Fruit fly (Drosophila melanogaster) whole organism, prepupa: ENCODE results near the gene CG6689.

Source experiments
- Blimp-1 ChIP-seq: fragments of 200-800 bp; sonication (Bioruptor generic); optimal IDR thresholded peaks from 3 replicates; lab custom pipeline; 2017; ENCODE audit warnings: missing biosample characterization, missing genetic modification characterization, mild to moderate bottlenecking, moderate library complexity, missing genetic modification reagents
- CG10669 ChIP-seq: fragments of 200-800 bp; sonication (Bioruptor generic); optimal IDR thresholded peaks from 3 replicates; lab custom pipeline; 2018; ENCODE audit warnings: missing biosample characterization, mild to moderate bottlenecking, missing genetic modification characterization, moderate library complexity
- CG11294 ChIP-seq: fragments of 200-800 bp; sonication (Bioruptor generic); IDR thresholded peaks from 2 replicates; pipeline ENCODE4 v1.3.6; 2022; ENCODE audit warnings: missing biosample characterization, missing genetic modification characterization
- CG11762 ChIP-seq: fragments of 200-800 bp; sonication (Bioruptor generic); optimal IDR thresholded peaks from 3 replicates; lab custom pipeline; 2016; ENCODE audit warnings: missing biosample characterization, missing genetic modification characterization; ENCODE audit not compliant: insufficient read depth
- CG1621 ChIP-seq: fragments of 200-800 bp; sonication (Bioruptor generic); optimal IDR thresholded peaks from 3 replicates; lab custom pipeline; 2018; ENCODE audit warnings: missing biosample characterization, mild to moderate bottlenecking, missing genetic modification characterization
- CG16779 ChIP-seq: fragments of 200-800 bp; sonication (Bioruptor generic); optimal IDR thresholded peaks from 3 replicates; lab custom pipeline; 2017; ENCODE audit warnings: missing biosample characterization, mild to moderate bottlenecking, missing genetic modification characterization
- CG3032 ChIP-seq: fragments of 200-800 bp; optimal IDR thresholded peaks from 2 replicates; lab custom pipeline; 2019; ENCODE audit warnings: missing biosample characterization, mild to moderate bottlenecking, missing genetic modification characterization, moderate library complexity
- CG31627 ChIP-seq: fragments of 200-800 bp; sonication (Bioruptor generic); optimal IDR thresholded peaks from 3 replicates; lab custom pipeline; 2016; ENCODE audit warnings: missing biosample characterization, missing genetic modification characterization
- CG32006 ChIP-seq: fragments of 200-800 bp; sonication (Bioruptor generic); optimal IDR thresholded peaks from 3 replicates; lab custom pipeline; 2017; ENCODE audit warnings: missing biosample characterization, mild to moderate bottlenecking, missing genetic modification characterization
- CG34406 ChIP-seq: fragments of 200-800 bp; sonication (Bioruptor generic); optimal IDR thresholded peaks from 3 replicates; lab custom pipeline; 2016; ENCODE audit warnings: missing biosample characterization, missing genetic modification characterization
- CG3919 ChIP-seq: fragments of 200-800 bp; sonication (Bioruptor generic); optimal IDR thresholded peaks from 3 replicates; lab custom pipeline; 2016; ENCODE audit warnings: missing biosample characterization, missing genetic modification characterization
- CG4318 ChIP-seq: fragments of 200-800 bp; sonication (Bioruptor generic); optimal IDR thresholded peaks from 3 replicates; lab custom pipeline; 2017; ENCODE audit warnings: missing biosample characterization, mild to moderate bottlenecking, missing genetic modification characterization
- CG6163 ChIP-seq: fragments of 200-800 bp; sonication (Bioruptor generic); IDR thresholded peaks from 3 replicates; pipeline ENCODE4 v1.3.6; 2022; ENCODE audit warnings: missing biosample characterization, missing genetic modification characterization
- CG6276 ChIP-seq: fragments of 200-800 bp; sonication (Bioruptor generic); optimal IDR thresholded peaks from 2 replicates; lab custom pipeline; 2017; ENCODE audit warnings: missing biosample characterization, mild to moderate bottlenecking, missing genetic modification characterization
- CG6792 ChIP-seq: fragments of 200-800 bp; sonication (Bioruptor generic); optimal IDR thresholded peaks from 3 replicates; lab custom pipeline; 2016; ENCODE audit warnings: missing biosample characterization, missing genetic modification characterization
- CG6854 ChIP-seq: fragments of 200-800 bp; sonication (Bioruptor generic); optimal IDR thresholded peaks from 2 replicates; lab custom pipeline; 2017; ENCODE audit warnings: missing biosample characterization, mild to moderate bottlenecking, missing genetic modification characterization
- CG7368 ChIP-seq: fragments of 200-800 bp; sonication (Bioruptor generic); optimal IDR thresholded peaks from 3 replicates; lab custom pipeline; 2016; ENCODE audit warnings: missing biosample characterization, missing genetic modification characterization
- CG8119 ChIP-seq: fragments of 200-800 bp; sonication (Bioruptor generic); IDR thresholded peaks from 3 replicates; pipeline ENCODE4 v1.3.6; 2022; ENCODE audit warnings: missing biosample characterization, missing genetic modification characterization
- CG8319 ChIP-seq: fragments of 200-800 bp; sonication (Bioruptor generic); optimal IDR thresholded peaks from 3 replicates; lab custom pipeline; 2016; ENCODE audit warnings: missing biosample characterization, missing genetic modification characterization
- CG8632 ChIP-seq: fragments of 200-800 bp; sonication (Bioruptor generic); optimal IDR thresholded peaks from 3 replicates; lab custom pipeline; 2016; ENCODE audit warnings: missing biosample characterization, missing genetic modification characterization
- Eip75B ChIP-seq: fragments of 200-800 bp; sonication (Bioruptor generic); optimal IDR thresholded peaks from 3 replicates; lab custom pipeline; 2016; ENCODE audit warnings: missing biosample characterization, missing genetic modification characterization
- Eip93F ChIP-seq: fragments of 200-800 bp; sonication (Bioruptor generic); optimal IDR thresholded peaks from 2 replicates; lab custom pipeline; 2016; ENCODE audit warnings: missing biosample characterization, mild to moderate bottlenecking, missing genetic modification characterization
- Ets21C ChIP-seq: fragments of 200-800 bp; sonication (Bioruptor generic); optimal IDR thresholded peaks from 3 replicates; lab custom pipeline; 2016; ENCODE audit warnings: missing biosample characterization, missing genetic modification characterization
- Ets96B ChIP-seq: fragments of 200-800 bp; optimal IDR thresholded peaks from 2 replicates; lab custom pipeline; 2019; ENCODE audit warnings: missing biosample characterization, mild to moderate bottlenecking, missing genetic modification characterization, moderate library complexity
- Gug ChIP-seq: fragments of 200-800 bp; sonication (Bioruptor generic); IDR thresholded peaks from 2 replicates; pipeline ENCODE4 v1.3.6; 2022; ENCODE audit warnings: missing biosample characterization, missing genetic modification characterization
- Hr38 ChIP-seq: sonication (Bioruptor generic); optimal IDR thresholded peaks from 2 replicates; lab custom pipeline; 2016; ENCODE audit warnings: missing biosample characterization, missing genetic modification characterization
- Hr39 ChIP-seq: fragments of 200-800 bp; sonication (Bioruptor generic); optimal IDR thresholded peaks from 2 replicates; lab custom pipeline; 2016; ENCODE audit warnings: missing biosample characterization, missing genetic modification characterization
- Lpt ChIP-seq: fragments of 200-800 bp; sonication (Bioruptor generic); optimal IDR thresholded peaks from 3 replicates; lab custom pipeline; 2016; ENCODE audit warnings: missing biosample characterization, missing genetic modification characterization
- Met ChIP-seq: fragments of 200-800 bp; sonication (Bioruptor generic); optimal IDR thresholded peaks from 3 replicates; lab custom pipeline; 2016; ENCODE audit warnings: missing biosample characterization, missing genetic modification characterization
- OdsH ChIP-seq: fragments of 200-800 bp; sonication (Bioruptor generic); optimal IDR thresholded peaks from 3 replicates; lab custom pipeline; 2016; ENCODE audit warnings: missing biosample characterization, missing genetic modification characterization
- Sox102F ChIP-seq: fragments of 200-800 bp; sonication (Bioruptor generic); optimal IDR thresholded peaks from 2 replicates; lab custom pipeline; 2016; ENCODE audit warnings: missing biosample characterization, mild to moderate bottlenecking, missing genetic modification characterization
- achi ChIP-seq: fragments of 200-800 bp; sonication (Bioruptor generic); optimal IDR thresholded peaks from 3 replicates; lab custom pipeline; 2016; ENCODE audit warnings: missing biosample characterization, missing genetic modification characterization
- acj6 ChIP-seq: fragments of 200-800 bp; sonication (Bioruptor generic); optimal IDR thresholded peaks from 3 replicates; lab custom pipeline; 2016; ENCODE audit warnings: missing biosample characterization, missing genetic modification characterization
- cyc ChIP-seq: fragments of 200-800 bp; sonication (Bioruptor generic); optimal IDR thresholded peaks from 3 replicates; lab custom pipeline; 2016; ENCODE audit warnings: missing biosample characterization, missing genetic modification characterization
- dac ChIP-seq: fragments of 200-800 bp; sonication (Bioruptor generic); optimal IDR thresholded peaks from 2 replicates; lab custom pipeline; 2017; ENCODE audit warnings: missing biosample characterization, mild to moderate bottlenecking, missing genetic modification characterization
- eg ChIP-seq: fragments of 200-800 bp; sonication (Bioruptor generic); IDR thresholded peaks from 3 replicates; pipeline ENCODE4 v1.3.6; 2022; ENCODE audit warnings: missing biosample characterization, missing genetic modification characterization
- fd59A ChIP-seq: fragments of 200-800 bp; sonication (Bioruptor generic); optimal IDR thresholded peaks from 2 replicates; lab custom pipeline; 2017; ENCODE audit warnings: missing biosample characterization, mild to moderate bottlenecking, missing genetic modification characterization, missing genetic modification reagents
- fd85E ChIP-seq: fragments of 200-800 bp; sonication (Bioruptor generic); optimal IDR thresholded peaks from 3 replicates; lab custom pipeline; 2016; ENCODE audit warnings: missing biosample characterization, missing genetic modification characterization
- fkh ChIP-seq: fragments of 200-800 bp; sonication (Bioruptor generic); optimal IDR thresholded peaks from 3 replicates; lab custom pipeline; 2017; ENCODE audit warnings: missing biosample characterization, mild to moderate bottlenecking, missing genetic modification characterization, moderate library complexity
- lz ChIP-seq: fragments of 200-800 bp; sonication (Bioruptor generic); optimal IDR thresholded peaks from 3 replicates; lab custom pipeline; 2016; ENCODE audit warnings: missing biosample characterization, missing genetic modification characterization
- net ChIP-seq: fragments of 200-800 bp; sonication (Bioruptor generic); optimal IDR thresholded peaks from 3 replicates; lab custom pipeline; 2016; ENCODE audit warnings: missing biosample characterization, missing genetic modification characterization
- pdm3 ChIP-seq: fragments of 200-800 bp; sonication (Bioruptor generic); optimal IDR thresholded peaks from 3 replicates; lab custom pipeline; 2016; ENCODE audit warnings: missing biosample characterization, missing genetic modification characterization
- spab ChIP-seq: fragments of 200-800 bp; sonication (Bioruptor generic); optimal IDR thresholded peaks from 2 replicates; lab custom pipeline; 2017; ENCODE audit warnings: missing biosample characterization, mild to moderate bottlenecking, missing genetic modification characterization, missing genetic modification reagents
- ss ChIP-seq, 2 experiments: fragments of 200-800 bp; sonication (Bioruptor generic); optimal IDR thresholded peaks; 2 replicates in 1 of 2; 3 replicates in 1 of 2; lab custom pipeline; 2017 to 2018; ENCODE audit warnings: mild to moderate bottlenecking in 2 of 2, missing biosample characterization in 2 of 2, missing genetic modification characterization in 2 of 2, moderate library complexity in 1 of 2
- svp ChIP-seq: fragments of 200-800 bp; sonication (Bioruptor generic); peaks from one replicate; lab custom pipeline; 2016; ENCODE audit warnings: missing biosample characterization, missing genetic modification characterization
- topi ChIP-seq: fragments of 200-800 bp; sonication (Bioruptor generic); optimal IDR thresholded peaks from 3 replicates; lab custom pipeline; 2016; ENCODE audit warnings: missing biosample characterization, missing genetic modification characterization
- vri ChIP-seq: fragments of 200-800 bp; sonication (Bioruptor generic); optimal IDR thresholded peaks from 3 replicates; lab custom pipeline; 2016; ENCODE audit warnings: missing biosample characterization, mild to moderate bottlenecking, missing genetic modification characterization

CG6689 gene

DNA sequence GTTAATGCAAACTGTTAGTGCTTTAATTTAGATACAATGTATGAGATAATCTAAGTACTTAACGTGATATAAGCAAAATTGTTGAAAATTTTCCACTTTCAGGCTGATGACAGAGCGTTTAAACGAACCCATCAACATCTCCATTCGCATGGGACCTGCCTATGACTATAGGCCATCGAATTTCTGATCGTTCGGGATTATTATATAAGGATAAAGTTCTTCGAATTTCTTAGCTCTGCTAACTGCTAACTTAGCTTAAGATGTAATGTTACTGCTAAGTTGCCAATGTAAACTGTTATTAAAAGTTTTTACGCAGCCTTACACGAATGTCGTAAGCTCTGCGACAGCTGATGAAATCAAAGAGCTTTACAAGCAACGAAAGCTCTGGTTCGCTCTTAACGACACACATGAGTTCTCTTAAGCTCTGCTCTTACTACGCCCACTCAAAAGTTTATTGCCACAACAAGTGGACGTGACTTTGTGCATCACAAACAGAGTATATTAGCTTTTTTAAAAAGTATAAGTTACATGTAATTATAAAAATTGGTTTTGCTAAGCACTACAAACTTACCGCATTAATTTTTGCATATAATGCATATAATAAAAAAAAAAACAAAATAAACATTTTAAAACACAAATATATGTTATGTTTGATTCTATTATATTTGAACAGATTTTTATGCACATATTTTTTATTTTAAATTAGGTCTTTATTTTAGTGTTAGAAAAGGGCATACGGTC, 23.0 kb downstream of the CG6689 start (continued):
- TF ChIP-seq pdm3 (GFP tag; lab: Kevin White, UChicago) = peak; percentile 97
- TF ChIP-seq CG3919 (GFP tag; lab: Kevin White, UChicago) = peak; percentile 97
- peak in 1 of 2 experiments; percentile 99 for TF ChIP-seq ss (GFP tag; optimal IDR thresholded peaks at IDR 0.05; lab: Kevin White, UChicago)
- TF ChIP-seq CG6163 (GFP tag; lab: Robert Waterston, UW) = peak; percentile 97
- peak; percentile 99 for TF ChIP-seq topi (GFP tag; lab: Kevin White, UChicago)
- peak; percentile 100 for TF ChIP-seq CG4318
- peak; percentile 92 for TF ChIP-seq Hr39 (GFP tag; lab: Kevin White, UChicago)
- TF ChIP-seq CG6792 (GFP tag; lab: Kevin White, UChicago) = peak; percentile 96
- peak; percentile 96 for TF ChIP-seq CG10669 (GFP tag; lab: Kevin White, UChicago)
- peak; percentile 85 for TF ChIP-seq Eip93F (GFP tag; lab: Kevin White, UChicago)
- peak; percentile 100 for TF ChIP-seq CG8119 (GFP tag; lab: Robert Waterston, UW)
- peak; percentile 99 for TF ChIP-seq Gug (GFP tag; lab: Robert Waterston, UW)
- peak; percentile 97 for TF ChIP-seq Met (GFP tag; lab: Kevin White, UChicago)
- peak; percentile 99 for TF ChIP-seq CG6276
- peak; percentile 99 for TF ChIP-seq CG8632
- peak; percentile 97 for TF ChIP-seq CG16779 (tag; lab: Kevin White, UChicago)
- TF ChIP-seq net (GFP tag; lab: Kevin White, UChicago) = peak; percentile 96
- peak; percentile 93 for TF ChIP-seq CG7368 (GFP tag; lab: Kevin White, UChicago)
- TF ChIP-seq spab = peak; percentile 98
- peak; percentile 95 for TF ChIP-seq CG31627 (GFP tag; lab: Kevin White, UChicago)
- TF ChIP-seq CG6854 (GFP tag; lab: Kevin White, UChicago) = peak; percentile 98
- TF ChIP-seq fd59A (GFP tag; lab: Kevin White, UChicago) = peak; percentile 97
- peak; percentile 95 for TF ChIP-seq CG3032
- TF ChIP-seq fd85E (GFP tag; lab: Kevin White, UChicago) = peak; percentile 79
- TF ChIP-seq CG11294 (GFP tag; lab: Robert Waterston, UW) = peak; percentile 98
- TF ChIP-seq CG11762 = peak; percentile 95
- peak; percentile 80 for TF ChIP-seq vri (GFP tag; lab: Kevin White, UChicago)
- TF ChIP-seq Ets21C (GFP tag; lab: Kevin White, UChicago) = peak; percentile 86
- peak; percentile 97 for TF ChIP-seq lz (GFP tag; lab: Kevin White, UChicago)
- peak; percentile 94 for TF ChIP-seq CG8319 (GFP tag; lab: Kevin White, UChicago)
- TF ChIP-seq CG1621 (tag; lab: Kevin White, UChicago) = peak; percentile 89
- peak; percentile 98 for TF ChIP-seq Lpt (GFP tag; lab: Kevin White, UChicago)
- TF ChIP-seq OdsH (GFP tag; lab: Kevin White, UChicago) = peak; percentile 98
- peak; percentile 99 for TF ChIP-seq svp (GFP tag; lab: Kevin White, UChicago)
- peak; percentile 95 for TF ChIP-seq Sox102F
- TF ChIP-seq Hr38 = no peak
- TF ChIP-seq Eip75B (GFP tag; lab: Kevin White, UChicago) = peak; percentile 97
- peak; percentile 99 for TF ChIP-seq achi (GFP tag; lab: Kevin White, UChicago)
- TF ChIP-seq cyc (GFP tag; lab: Kevin White, UChicago) = peak; percentile 96
- TF ChIP-seq, all 60 proteins: peak for 59

DNA sequence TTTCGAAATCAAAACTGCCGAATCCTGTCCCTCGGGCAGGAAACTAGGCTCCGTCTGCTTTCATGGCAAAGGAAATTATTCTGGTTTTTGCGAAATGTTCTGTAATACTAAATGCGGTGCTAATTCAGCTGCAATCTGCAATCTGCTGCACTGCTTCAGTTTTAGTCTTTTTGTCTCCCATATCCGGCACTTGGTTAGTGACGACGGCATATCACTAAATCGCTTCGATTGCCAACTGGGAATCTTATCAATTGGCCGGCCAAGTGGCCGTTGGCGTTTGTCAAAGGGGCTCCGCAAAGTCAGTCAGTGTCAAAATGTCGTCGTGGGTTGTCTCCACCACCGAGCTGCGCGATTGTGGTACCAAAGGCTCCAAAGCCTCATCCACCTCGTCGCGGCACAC, 24.1 kb downstream of the CG6689 start, which contains the start of gene CG18577:
TSS of gene CG18577 (plus strand) at position 301 of the 400 bp plus-strand sequence.
- TF ChIP-seq eg (no peak), fkh (no peak), svp (GFP tag; lab: Kevin White, UChicago) (no peak), topi (GFP tag; lab: Kevin White, UChicago) (no peak), CG11294 (GFP tag; lab: Robert Waterston, UW) (no peak), Hr38 (no peak), Ets96B (tag; lab: Kevin White, UChicago) (no peak), Eip93F (GFP tag; lab: Kevin White, UChicago) (no peak), Blimp-1 (GFP tag; lab: Kevin White, UChicago) (no peak), dac (no peak), CG34406 (no peak), acj6 (GFP tag; lab: Kevin White, UChicago) (no peak), Hr39 (GFP tag; lab: Kevin White, UChicago) (no peak), CG6854 (GFP tag; lab: Kevin White, UChicago) (no peak), CG6163 (GFP tag; lab: Robert Waterston, UW) (no peak), CG16779 (tag; lab: Kevin White, UChicago) (no peak), CG32006 (GFP tag; lab: Kevin White, UChicago) (no peak), CG10669 (GFP tag; lab: Kevin White, UChicago) (no peak)
